Fruit fly (Drosophila melanogaster): ENCODE measurements around the gene Snup.

The Snup gene

DNA sequence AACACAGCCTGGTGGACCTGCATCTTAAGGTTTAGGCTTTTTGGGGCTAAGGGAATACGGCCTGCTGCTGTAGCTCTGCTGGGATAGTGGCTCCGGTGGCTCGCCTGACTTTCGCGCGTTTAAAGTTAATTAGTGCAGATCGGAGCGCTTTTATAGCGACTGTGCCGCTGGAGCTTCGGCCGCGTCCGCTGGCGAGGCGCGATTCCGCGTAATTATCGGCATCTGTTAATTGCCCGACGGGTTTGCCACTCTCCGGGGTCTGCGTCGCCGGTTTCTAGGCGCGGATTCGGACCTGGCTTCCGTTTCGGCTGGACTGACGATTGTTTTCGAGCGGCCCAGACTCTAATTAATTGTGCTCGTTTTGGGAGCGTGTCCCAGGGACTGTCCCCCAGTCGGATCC, 8.6 kb upstream of the Snup start, which contains the start of gene CG14949:
Gene CG14949 (minus strand): TSS at position 101 of the 400 bp plus-strand sequence.
- TF ChIP-seq D1 (tag; optimal IDR thresholded peaks at IDR 0.05): no peak
- TF ChIP-seq rn (GFP tag; IDR thresholded peaks at IDR 0.05): no peak
- no peak for TF ChIP-seq CG32121 (GFP tag; IDR thresholded peaks at IDR 0.05)
- no peak for TF ChIP-seq CG12605 (GFP tag; IDR thresholded peaks at IDR 0.05)
- no peak for TF ChIP-seq CG4496 (GFP tag; IDR thresholded peaks at IDR 0.05)
- no peak for TF ChIP-seq Snoo (tag; optimal IDR thresholded peaks at IDR 0.05)
- no peak for TF ChIP-seq CG15710 (tag; optimal IDR thresholded peaks at IDR 0.05)
- TF ChIP-seq Ets98B (GFP tag; IDR thresholded peaks at IDR 0.05): no peak
- TF ChIP-seq EcR (GFP tag; optimal IDR thresholded peaks at IDR 0.05): no peak
- TF ChIP-seq CG8159 (tag; optimal IDR thresholded peaks at IDR 0.05): no peak
- TF ChIP-seq CG14655 (GFP tag; optimal IDR thresholded peaks at IDR 0.05): no peak
- TF ChIP-seq CG13204 (GFP tag; optimal IDR thresholded peaks at IDR 0.05): no peak
- no peak for TF ChIP-seq gl (tag; optimal IDR thresholded peaks at IDR 0.05)
- TF ChIP-seq Pif1A (GFP tag; optimal IDR thresholded peaks at IDR 0.05): no peak
- TF ChIP-seq CG9948 (tag; optimal IDR thresholded peaks at IDR 0.05): no peak
- TF ChIP-seq CG8301 (tag; optimal IDR thresholded peaks at IDR 0.05): no peak

dm6 chr3L:2645068-2645467, 6.8 kb upstream of the Snup start, which contains the start of gene CG1143:
TSS of gene CG1143 (plus strand) at chr3L:2645368.
- no peak for TF ChIP-seq CG12605 (GFP tag; IDR thresholded peaks at IDR 0.05)
- TF ChIP-seq CG15710 (tag; optimal IDR thresholded peaks at IDR 0.05): no peak
- no peak for TF ChIP-seq CG4496 (GFP tag; IDR thresholded peaks at IDR 0.05)
- TF ChIP-seq CG8159 (tag; optimal IDR thresholded peaks at IDR 0.05): no peak
- TF ChIP-seq Snoo (tag; optimal IDR thresholded peaks at IDR 0.05): no peak
- TF ChIP-seq Pif1A (GFP tag; optimal IDR thresholded peaks at IDR 0.05): no peak
- no peak for TF ChIP-seq EcR (GFP tag; optimal IDR thresholded peaks at IDR 0.05)
- no peak for TF ChIP-seq Ets98B (GFP tag; IDR thresholded peaks at IDR 0.05)
- no peak for TF ChIP-seq rn (GFP tag; IDR thresholded peaks at IDR 0.05)
- no peak for TF ChIP-seq fd96Ca (GFP tag; IDR thresholded peaks at IDR 0.05)
- TF ChIP-seq CG10348 (GFP tag; IDR thresholded peaks at IDR 0.05): no peak
- TF ChIP-seq CG34367 (tag; optimal IDR thresholded peaks at IDR 0.05): no peak
- no peak for TF ChIP-seq gl (tag; optimal IDR thresholded peaks at IDR 0.05)
- TF ChIP-seq CG17806 (tag; optimal IDR thresholded peaks at IDR 0.05): no peak
- TF ChIP-seq CG8301 (tag; optimal IDR thresholded peaks at IDR 0.05): no peak
- TF ChIP-seq CG14655 (GFP tag; optimal IDR thresholded peaks at IDR 0.05): no peak
- no peak for TF ChIP-seq CG9948 (tag; optimal IDR thresholded peaks at IDR 0.05)
- no peak for TF ChIP-seq CG13204 (GFP tag; optimal IDR thresholded peaks at IDR 0.05)
- no peak for TF ChIP-seq Pif1B (GFP tag; optimal IDR thresholded peaks at IDR 0.05)

DNA sequence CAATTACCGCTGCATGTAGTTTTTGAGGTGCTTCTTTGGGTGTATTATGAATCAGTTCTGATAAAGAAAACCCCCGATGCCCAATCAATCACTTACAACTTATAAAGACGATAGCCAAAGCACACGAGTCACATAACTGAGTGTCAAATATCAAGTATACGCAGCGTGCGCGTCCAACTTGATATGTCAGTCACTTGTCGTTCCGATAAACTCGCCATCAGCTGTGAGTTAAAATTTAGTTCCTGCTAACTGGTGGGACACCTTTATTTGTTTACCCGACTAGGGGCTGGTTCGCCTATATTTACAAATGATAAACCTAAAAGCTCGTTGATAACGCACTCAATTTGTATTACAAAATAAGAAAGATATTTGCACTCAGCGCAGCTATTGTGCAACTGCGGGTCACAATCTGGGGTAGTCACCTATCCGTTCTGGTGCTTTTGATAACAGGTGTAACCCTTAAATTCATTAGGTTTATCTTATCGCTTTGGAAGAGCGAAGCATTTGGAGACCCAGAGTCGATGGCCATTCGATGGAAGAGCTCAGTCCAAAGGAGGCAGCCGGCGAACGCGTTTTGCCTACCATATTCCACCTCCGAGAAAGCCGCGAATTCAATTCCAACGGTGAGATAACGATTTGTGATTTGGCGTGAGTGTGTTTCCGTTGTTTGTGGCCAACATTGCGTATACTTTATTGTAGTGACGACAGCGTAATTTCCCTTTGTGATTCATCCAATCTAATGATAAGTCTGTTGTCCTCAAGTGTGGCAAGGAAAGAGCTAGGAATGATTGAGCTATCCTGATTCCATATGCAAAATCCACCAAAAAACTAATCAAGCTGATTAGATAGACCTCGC, 4.1 kb upstream of the Snup start, which contains the start of gene CG1246:
Gene CG1246 (plus strand): TSS at position 526 of the 856 bp plus-strand sequence.
- TF ChIP-seq CG17806 (tag; optimal IDR thresholded peaks at IDR 0.05) (no peak), Snoo (tag; optimal IDR thresholded peaks at IDR 0.05) (no peak), CG9948 (tag; optimal IDR thresholded peaks at IDR 0.05) (no peak), EcR (GFP tag; optimal IDR thresholded peaks at IDR 0.05) (no peak), Pif1A (GFP tag; optimal IDR thresholded peaks at IDR 0.05) (no peak), CG14655 (GFP tag; optimal IDR thresholded peaks at IDR 0.05) (no peak), Ets98B (GFP tag; IDR thresholded peaks at IDR 0.05) (no peak), CG8301 (tag; optimal IDR thresholded peaks at IDR 0.05) (no peak), D1 (tag; optimal IDR thresholded peaks at IDR 0.05) (no peak), CG4496 (GFP tag; IDR thresholded peaks at IDR 0.05) (no peak), gl (tag; optimal IDR thresholded peaks at IDR 0.05) (no peak), CG10348 (GFP tag; IDR thresholded peaks at IDR 0.05) (no peak), CG12605 (GFP tag; IDR thresholded peaks at IDR 0.05) (no peak), Pif1B (GFP tag; optimal IDR thresholded peaks at IDR 0.05) (no peak), CG15710 (tag; optimal IDR thresholded peaks at IDR 0.05) (no peak), CG34367 (tag; optimal IDR thresholded peaks at IDR 0.05) (no peak), CG8159 (tag; optimal IDR thresholded peaks at IDR 0.05) (no peak), rn (GFP tag; IDR thresholded peaks at IDR 0.05) (no peak), CG13204 (GFP tag; optimal IDR thresholded peaks at IDR 0.05) (no peak), fd96Ca (GFP tag; IDR thresholded peaks at IDR 0.05) (no peak)

- TF ChIP-seq fd96Ca (GFP tag; IDR thresholded peaks at IDR 0.05): no peak
- no peak for TF ChIP-seq D1 (tag; optimal IDR thresholded peaks at IDR 0.05)
- no peak for TF ChIP-seq CG14655 (GFP tag; optimal IDR thresholded peaks at IDR 0.05)
- TF ChIP-seq CG17806 (tag; optimal IDR thresholded peaks at IDR 0.05): no peak
- TF ChIP-seq EcR (GFP tag; optimal IDR thresholded peaks at IDR 0.05): no peak
- no peak for TF ChIP-seq CG9948 (tag; optimal IDR thresholded peaks at IDR 0.05)
- TF ChIP-seq gl (tag; optimal IDR thresholded peaks at IDR 0.05): no peak
- TF ChIP-seq CG8301 (tag; optimal IDR thresholded peaks at IDR 0.05): no peak
- no peak for TF ChIP-seq CG12605 (GFP tag; IDR thresholded peaks at IDR 0.05)
- TF ChIP-seq CG4496 (GFP tag; IDR thresholded peaks at IDR 0.05): no peak
- TF ChIP-seq rn (GFP tag; IDR thresholded peaks at IDR 0.05): no peak
- TF ChIP-seq CG13204 (GFP tag; optimal IDR thresholded peaks at IDR 0.05): no peak
Measured at dm6 chr3L:2659339-2659738, 7.5 kb downstream of the Snup start, which contains the start of gene CG33233. TSS of gene CG33233 (plus strand) at chr3L:2659639.

DNA sequence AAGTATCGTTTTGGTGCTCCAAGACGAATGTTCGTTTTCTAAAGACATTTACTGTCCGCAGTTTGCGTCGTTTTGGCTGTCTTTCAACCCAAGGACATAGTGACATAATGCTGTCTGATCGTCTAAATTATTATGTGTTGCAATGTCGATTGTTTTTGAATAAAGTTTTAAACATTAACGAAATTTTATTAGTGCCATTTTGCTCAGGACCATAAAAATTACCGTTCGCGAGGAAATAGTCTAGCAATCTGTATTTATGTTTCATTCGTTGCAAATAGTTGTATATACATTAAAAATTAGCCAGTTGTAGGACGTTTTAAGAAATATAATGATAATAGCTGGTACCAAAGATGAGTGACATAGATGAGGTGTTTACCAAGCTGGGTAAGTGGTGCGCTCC, 9.4 kb downstream of the Snup start, which contains the start of gene CG33234:
Gene CG33234 (plus strand): TSS at position 301 of the 400 bp plus-strand sequence.
- TF ChIP-seq CG8159 (tag; optimal IDR thresholded peaks at IDR 0.05) (no peak), D1 (tag; optimal IDR thresholded peaks at IDR 0.05) (no peak), fd96Ca (GFP tag; IDR thresholded peaks at IDR 0.05) (no peak), CG15710 (tag; optimal IDR thresholded peaks at IDR 0.05) (no peak), CG17806 (tag; optimal IDR thresholded peaks at IDR 0.05) (no peak), Pif1B (GFP tag; optimal IDR thresholded peaks at IDR 0.05) (no peak), CG9948 (tag; optimal IDR thresholded peaks at IDR 0.05) (no peak), Snoo (tag; optimal IDR thresholded peaks at IDR 0.05) (no peak)

Data from whole organism, pupa.